Fruit fly (Drosophila melanogaster) ovary, adult (tissue): Measurements from ENCODE around the gene Wdr59.

Experiments
- CG17801 ChIP-seq: fragments of 200-800 bp; optimal IDR thresholded peaks from 2 replicates; lab custom pipeline; 2019; ENCODE audit warnings: missing biosample characterization, mild to moderate bottlenecking, missing genetic modification characterization, moderate library complexity; ENCODE audit not compliant: partially characterized antibody

Wdr59 gene

dm6 chr2L:11100516-11101061 lies 9.3 kb downstream of the Wdr59 start, which contains the start of gene Ge-1:
Gene Ge-1, minus strand, starts transcription at chr2L:11100888.
- peak; percentile 40 for TF ChIP-seq CG17801 (GFP tag; lab: Kevin White, UChicago)

DNA sequence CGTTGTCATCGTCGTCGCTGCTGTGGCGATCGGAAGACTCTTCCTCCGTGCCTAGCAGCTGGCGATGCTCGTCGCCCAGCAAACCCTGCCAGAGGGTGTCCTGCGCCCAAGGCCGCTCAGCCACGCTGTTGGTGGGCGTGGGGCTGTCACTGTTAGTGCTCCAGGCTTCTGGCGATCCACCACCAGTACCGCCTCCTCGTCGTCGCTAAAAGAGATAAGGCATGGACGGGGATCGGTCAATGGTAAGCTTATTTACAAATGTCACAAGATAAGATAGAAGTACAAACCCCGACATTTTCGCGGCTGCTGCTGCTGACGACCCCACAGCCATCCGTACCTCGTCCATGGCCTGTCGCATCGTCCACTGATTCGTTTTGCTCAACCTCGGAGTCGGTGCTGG lies 14.1 kb downstream of the Wdr59 start:
- no peak for TF ChIP-seq CG17801 (GFP tag; lab: Kevin White, UChicago)

DNA sequence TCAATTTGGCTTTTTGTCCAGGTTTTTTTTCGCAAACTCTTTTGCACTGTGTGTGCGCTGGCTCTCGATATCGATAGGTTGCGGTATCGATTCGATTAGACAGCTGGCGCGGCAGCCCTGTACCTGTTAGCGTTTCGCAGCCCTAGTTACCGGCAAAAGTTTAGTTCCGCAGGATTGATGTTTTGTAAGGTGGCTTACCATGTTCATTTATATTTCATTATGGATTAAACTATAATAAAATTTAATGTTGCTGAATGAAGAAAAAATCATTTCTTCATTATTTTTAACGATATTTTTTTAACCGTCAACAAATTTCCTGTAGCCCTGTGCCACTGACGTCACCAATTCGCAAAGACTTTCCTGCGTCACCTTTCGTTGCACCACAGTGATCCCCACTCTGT lies 15.3 kb downstream of the Wdr59 start, which contains the start of gene Reps:
Reps (minus strand) TSS at position 84 of the 401 bp plus-strand sequence.
- TF ChIP-seq CG17801 (GFP tag; lab: Kevin White, UChicago), result peak; percentile 94

DNA sequence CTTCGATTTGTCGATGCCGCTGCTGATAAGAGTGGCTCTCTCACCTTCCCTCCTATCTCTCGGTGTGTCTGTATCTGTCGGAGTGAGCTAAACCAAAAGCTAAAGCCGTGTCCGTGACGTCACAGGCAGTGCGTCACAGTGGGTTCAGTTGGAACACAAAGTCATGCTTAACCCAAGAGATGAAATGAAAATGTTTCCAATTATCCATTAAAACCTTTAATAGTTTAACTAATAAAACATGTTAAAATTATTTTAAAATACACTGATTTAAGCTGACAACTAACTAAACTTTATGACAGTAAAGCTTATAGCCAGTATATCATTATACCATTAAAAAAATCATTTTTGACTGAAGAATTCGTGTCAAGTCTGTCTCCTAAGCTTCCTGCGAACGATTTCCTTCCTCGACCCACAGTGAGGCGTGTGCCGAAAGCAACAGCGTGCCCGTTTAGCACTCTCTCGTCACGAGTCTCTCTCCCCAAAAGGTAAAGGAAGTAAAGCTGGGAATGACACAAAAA lies 21.8 kb downstream of the Wdr59 start, which contains the start of gene Idua:
Idua (minus strand) TSS at position 51 of the 518 bp plus-strand sequence.
- TF ChIP-seq CG17801 (GFP tag; lab: Kevin White, UChicago), result peak; percentile 31

- no peak for TF ChIP-seq CG17801 (GFP tag; lab: Kevin White, UChicago)
Observed at dm6 chr2L:11113714-11114113, 22.5 kb downstream of the Wdr59 start, which contains the start of gene Gr32a. Gene Gr32a, plus strand, starts transcription at chr2L:11114014.

DNA sequence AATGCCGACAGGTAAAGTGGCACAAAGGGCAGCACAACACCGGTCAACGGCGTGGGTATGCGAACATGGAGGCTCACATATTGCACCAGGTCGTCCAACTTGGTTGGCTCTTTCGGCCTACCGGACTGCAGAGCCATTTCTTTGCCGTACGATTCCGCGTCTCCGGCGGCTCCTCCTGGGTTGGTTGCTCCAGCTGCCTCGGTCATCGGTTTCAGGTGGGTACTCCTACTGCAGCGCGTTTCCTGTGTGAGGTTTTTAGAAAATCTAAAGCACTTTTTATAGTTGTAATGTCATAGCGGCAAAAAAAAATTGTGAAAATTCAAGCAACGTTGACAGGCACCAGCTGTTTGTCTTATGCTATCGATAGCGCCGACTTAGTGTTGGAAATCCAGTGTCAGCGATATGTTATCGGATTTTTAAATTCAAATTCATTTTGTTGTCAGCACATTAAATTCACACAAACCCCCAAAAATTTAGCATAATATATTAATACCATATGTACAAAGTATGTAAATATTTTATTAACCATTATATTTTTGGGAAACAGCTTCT lies 28.8 kb downstream of the Wdr59 start, which contains the start of gene CG6230:
CG6230 (minus strand) TSS at position 354 of the 552 bp plus-strand sequence.
- no peak for TF ChIP-seq CG17801 (GFP tag; lab: Kevin White, UChicago)

dm6 chr2L:11121614-11122013 lies 30.4 kb downstream of the Wdr59 start, which contains the start of gene Dnaaf4:
Gene Dnaaf4, minus strand, starts transcription at chr2L:11121714.
- no peak for TF ChIP-seq CG17801 (GFP tag; lab: Kevin White, UChicago)

dm6 chr2L:11123499-11123898 lies 32.3 kb downstream of the Wdr59 start, which contains the start of the genes Csl4 and Nup160:
Gene Csl4, minus strand, starts transcription at chr2L:11123567.
Gene Nup160, plus strand, starts transcription at chr2L:11123777.
- peak; percentile 82 for TF ChIP-seq CG17801 (GFP tag; lab: Kevin White, UChicago)

dm6 chr2L:11130151-11131008 lies 39.1 kb downstream of the Wdr59 start, which contains the start of the genes RfC38 and CG4751:
Gene RfC38, minus strand, starts transcription at chr2L:11130645.
Gene CG4751, plus strand, starts transcription at chr2L:11130737.
- TF ChIP-seq CG17801 (GFP tag; lab: Kevin White, UChicago), result peak; percentile 1

DNA sequence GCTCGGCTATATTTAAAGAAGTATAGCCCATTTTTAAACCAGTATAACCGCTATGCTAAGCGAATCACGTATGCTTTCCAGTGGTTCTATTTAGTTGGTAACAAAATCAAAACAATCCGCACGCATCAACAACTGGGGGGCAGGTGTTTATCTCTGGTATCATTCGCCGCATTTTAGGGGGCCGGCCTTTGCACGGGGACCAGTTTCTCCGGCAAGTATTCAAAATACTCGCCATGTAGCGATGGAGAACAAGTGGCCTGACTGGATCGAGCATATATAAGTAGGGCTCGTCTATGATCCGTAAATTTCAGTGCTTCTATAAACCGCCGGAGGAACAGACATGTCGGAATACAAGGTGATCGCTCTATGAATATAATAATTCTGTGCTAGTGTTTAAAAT lies 44.8 kb downstream of the Wdr59 start, which contains the start of gene hgo:
hgo (plus strand) TSS at position 301 of the 400 bp plus-strand sequence.
- TF ChIP-seq CG17801 (GFP tag; lab: Kevin White, UChicago), result no peak
